Worm (Caenorhabditis elegans) whole organism, young adult: ENCODE data around the gene T02H6.10.

Source experiments
- B0336.3 ChIP-seq: fragments of 200-800 bp; sonication (Bioruptor generic); IDR thresholded peaks from 2 replicates; pipeline ENCODE4 v1.3.6; 2022; ENCODE audit warnings: missing genetic modification characterization, missing compliant biosample characterization
- F39B2.1 ChIP-seq: fragments of 200-800 bp; sonication (Bioruptor generic); IDR thresholded peaks from 2 replicates; pipeline ENCODE4 v1.3.6; 2022; ENCODE audit warnings: missing genetic modification reagents, missing genetic modification characterization, missing compliant biosample characterization
- F55B11.4 ChIP-seq: sonication (generic microtip); optimal IDR thresholded peaks from 2 replicates; lab custom pipeline; 2016; ENCODE audit warnings: missing compliant biosample characterization, missing genetic modification characterization, borderline replicate concordance; ENCODE audit not compliant: insufficient read depth
- F57A8.1 ChIP-seq: fragments of 200-800 bp; sonication (Bioruptor generic); optimal IDR thresholded peaks from 2 replicates; lab custom pipeline; 2018; ENCODE audit warnings: mild to moderate bottlenecking, missing genetic modification characterization, moderate library complexity, missing compliant biosample characterization
- F57C9.4 ChIP-seq: sonication (generic microtip); optimal IDR thresholded peaks from 2 replicates; lab custom pipeline; 2017; ENCODE audit warnings: mild to moderate bottlenecking, missing genetic modification characterization, missing compliant biosample characterization
- K11D2.4 ChIP-seq: fragments of 200-800 bp; sonication (Bioruptor generic); IDR thresholded peaks from 2 replicates; pipeline ENCODE4 v1.3.6; 2022; ENCODE audit warnings: missing genetic modification reagents, missing genetic modification characterization, missing compliant biosample characterization
- K12H6.12 ChIP-seq: fragments of 200-800 bp; sonication (Bioruptor generic); optimal IDR thresholded peaks from 2 replicates; lab custom pipeline; 2018; ENCODE audit warnings: mild to moderate bottlenecking, missing genetic modification characterization, missing compliant biosample characterization
- Y53G8AR.9 ChIP-seq: fragments of 200-800 bp; sonication (Bioruptor generic); conservative IDR thresholded peaks from 2 replicates; pipeline ENCODE4 v1.3.6; 2022; ENCODE audit warnings: missing genetic modification reagents, missing genetic modification characterization, missing compliant biosample characterization
- Y56A3A.18 ChIP-seq: fragments of 200-800 bp; sonication (Bioruptor generic); IDR thresholded peaks from 2 replicates; pipeline ENCODE4 v1.3.6; 2022; ENCODE audit warnings: missing genetic modification reagents, missing genetic modification characterization, missing compliant biosample characterization
- ZK185.1 ChIP-seq: sonication (generic microtip); optimal IDR thresholded peaks from 2 replicates; lab custom pipeline; 2016; ENCODE audit warnings: mild to moderate bottlenecking, missing genetic modification characterization, missing compliant biosample characterization; ENCODE audit not compliant: poor library complexity, severe bottlenecking
- attf-3 ChIP-seq: fragments of 200-800 bp; sonication (Bioruptor generic); conservative IDR thresholded peaks from 2 replicates; pipeline ENCODE4 v1.3.6; 2022; ENCODE audit warnings: missing genetic modification reagents, missing genetic modification characterization, missing compliant biosample characterization
- bed-2 ChIP-seq: fragments of 200-800 bp; sonication (Bioruptor generic); IDR thresholded peaks from 2 replicates; pipeline ENCODE4 v1.3.6; 2022; ENCODE audit warnings: missing genetic modification reagents, missing genetic modification characterization, missing compliant biosample characterization
- cebp-1 ChIP-seq, 2 experiments: fragments of 200-800 bp in 1 of 2; sonication (Bioruptor generic) in 1 of 2; sonication (generic microtip) in 1 of 2; IDR thresholded peaks in 1 of 2; optimal IDR thresholded peaks in 1 of 2; 2 replicates each; pipeline versions ENCODE4 v1.3.6 to Lab custom; 2017 to 2022; ENCODE audit warnings: missing compliant biosample characterization in 2 of 2, missing genetic modification characterization in 2 of 2, mild to moderate bottlenecking in 1 of 2, missing genetic modification reagents in 1 of 2, moderate library complexity in 1 of 2
- ceh-91 ChIP-seq: fragments of 200-800 bp; sonication (Bioruptor generic); IDR thresholded peaks from 2 replicates; pipeline ENCODE4 v1.3.6; 2022; ENCODE audit warnings: missing genetic modification reagents, missing genetic modification characterization, missing compliant biosample characterization
- dpl-1 ChIP-seq: fragments of 150-350 bp; optimal IDR thresholded peaks from 2 replicates; lab custom pipeline; 2014; ENCODE audit warnings: missing biosample characterization, missing genetic modification reagents, missing genetic modification characterization
- hlh-12 ChIP-seq: sonication (generic microtip); optimal IDR thresholded peaks from 2 replicates; lab custom pipeline; 2016; ENCODE audit warnings: missing genetic modification characterization, missing compliant biosample characterization
- hlh-26 ChIP-seq: fragments of 200-800 bp; sonication (Bioruptor generic); conservative IDR thresholded peaks from 2 replicates; pipeline ENCODE4 v1.3.6; 2022; ENCODE audit warnings: missing genetic modification reagents, missing genetic modification characterization, missing compliant biosample characterization
- hmg-1.2 ChIP-seq: fragments of 200-800 bp; sonication (Bioruptor generic); IDR thresholded peaks from 2 replicates; pipeline ENCODE4 v1.3.6; 2022; ENCODE audit warnings: missing genetic modification reagents, missing genetic modification characterization, missing compliant biosample characterization
- hsf-1 ChIP-seq: fragments of 200-800 bp; sonication (Bioruptor generic); IDR thresholded peaks from 2 replicates; pipeline ENCODE4 v1.3.6; 2022; ENCODE audit warnings: missing genetic modification reagents, missing genetic modification characterization, missing compliant biosample characterization
- lin-40 ChIP-seq: sonication (generic microtip); optimal IDR thresholded peaks from 2 replicates; lab custom pipeline; 2016; ENCODE audit warnings: missing genetic modification characterization, mild to moderate bottlenecking, missing compliant biosample characterization, missing genotype, missing genetic modification reagents
- lir-1 ChIP-seq: fragments of 200-800 bp; sonication (Bioruptor generic); conservative IDR thresholded peaks from 2 replicates; pipeline ENCODE4 v1.3.6; 2022; ENCODE audit warnings: missing genetic modification reagents, missing genetic modification characterization, missing compliant biosample characterization
- madf-10 ChIP-seq: sonication (generic microtip); optimal IDR thresholded peaks from 2 replicates; lab custom pipeline; 2016; ENCODE audit warnings: mild to moderate bottlenecking, missing genetic modification characterization, missing compliant biosample characterization
- madf-8 ChIP-seq: fragments of 200-800 bp; sonication (Bioruptor generic); conservative IDR thresholded peaks from 2 replicates; pipeline ENCODE4 v1.3.6; 2022; ENCODE audit warnings: missing genetic modification reagents, missing genetic modification characterization, missing compliant biosample characterization
- mcd-1 ChIP-seq: fragments of 200-800 bp; sonication (Bioruptor generic); IDR thresholded peaks from 2 replicates; pipeline ENCODE4 v1.3.6; 2022; ENCODE audit warnings: missing genetic modification reagents, missing genetic modification characterization, missing compliant biosample characterization
- pha-4 ChIP-seq: fragments of 150-350 bp; sonication (generic microtip); optimal IDR thresholded peaks from 2 replicates; lab custom pipeline; 2014; ENCODE audit warnings: missing biosample characterization, missing genetic modification reagents, missing genetic modification characterization
- somi-1 ChIP-seq: fragments of 200-800 bp; sonication (Bioruptor generic); optimal IDR thresholded peaks from 2 replicates; lab custom pipeline; 2018; ENCODE audit warnings: mild to moderate bottlenecking, missing genetic modification characterization, missing compliant biosample characterization
- sptf-2 ChIP-seq: fragments of 200-800 bp; sonication (Bioruptor generic); optimal IDR thresholded peaks from 2 replicates; lab custom pipeline; 2018; ENCODE audit warnings: mild to moderate bottlenecking, missing genetic modification characterization, missing compliant biosample characterization
- tlf-1 ChIP-seq: fragments of 200-800 bp; sonication (Bioruptor generic); optimal IDR thresholded peaks from 2 replicates; lab custom pipeline; 2018; ENCODE audit warnings: mild to moderate bottlenecking, missing genetic modification characterization, missing compliant biosample characterization
- zfh-2 ChIP-seq: fragments of 200-800 bp; sonication (Bioruptor generic); conservative IDR thresholded peaks from 2 replicates; pipeline ENCODE4 v1.3.6; 2022; ENCODE audit warnings: missing genetic modification reagents, missing genetic modification characterization, missing compliant biosample characterization
- ztf-18 ChIP-seq: sonication (generic microtip); optimal IDR thresholded peaks from 2 replicates; lab custom pipeline; 2016; ENCODE audit warnings: missing genotype, mild to moderate bottlenecking, missing genetic modification characterization, missing compliant biosample characterization
- ztf-3 ChIP-seq: fragments of 200-800 bp; sonication (Bioruptor generic); optimal IDR thresholded peaks from 2 replicates; lab custom pipeline; 2018; ENCODE audit warnings: mild to moderate bottlenecking, missing genetic modification characterization, missing compliant biosample characterization

Gene T02H6.10

DNA sequence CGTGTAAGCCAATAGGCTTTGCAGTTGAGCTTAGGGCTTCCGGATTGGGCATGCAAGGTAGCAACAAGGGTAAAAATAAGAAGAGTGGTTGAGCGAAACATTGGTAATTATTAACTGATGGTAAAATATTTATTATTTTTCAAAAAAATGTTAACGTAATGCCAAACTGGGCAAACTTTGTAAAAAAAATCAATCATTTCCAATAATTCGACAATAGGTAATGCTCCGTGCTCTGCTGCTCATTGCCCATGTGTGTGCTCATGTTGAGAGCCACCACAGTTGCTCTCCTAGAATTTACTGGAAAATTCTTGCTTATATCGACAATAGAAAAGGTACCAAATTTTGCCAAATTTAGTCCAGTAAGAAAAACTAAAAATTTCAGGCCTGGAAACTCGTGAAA, at the start of gene T02H6.10, which contains the start of gene T02H6.8:
Gene T02H6.10, minus strand, starts transcription at position 101 of the 400 bp plus-strand sequence.
Gene T02H6.8, plus strand, starts transcription at position 221 of the 400 bp plus-strand sequence.
- TF ChIP-seq bed-2 (GFP tag; lab: Robert Waterston, UW) (no peak), tlf-1 (GFP tag; lab: Kevin White, UChicago) (no peak), F57A8.1 (GFP tag; lab: Kevin White, UChicago) (no peak), K11D2.4 (GFP tag; lab: Robert Waterston, UW) (no peak), F39B2.1 (GFP tag; lab: Robert Waterston, UW) (no peak), hlh-26 (no peak), madf-10 (tag; lab: Kevin White, UChicago) (no peak), attf-3 (GFP tag; lab: Robert Waterston, UW) (no peak), B0336.3 (GFP tag; lab: Robert Waterston, UW) (no peak), mcd-1 (GFP tag; lab: Robert Waterston, UW) (no peak), Y53G8AR.9 (GFP tag; lab: Robert Waterston, UW) (no peak), Y56A3A.18 (GFP tag; lab: Robert Waterston, UW) (no peak), hlh-12 (no peak), ceh-91 (GFP tag; lab: Robert Waterston, UW) (no peak), ztf-3 (GFP tag; lab: Kevin White, UChicago) (no peak), lir-1 (no peak), hsf-1 (GFP tag; lab: Robert Waterston, UW) (no peak), zfh-2 (GFP tag; lab: Robert Waterston, UW) (no peak), ZK185.1 (tag; lab: Kevin White, UChicago) (no peak)
- TF ChIP-seq, all 124 proteins: peak for 0

ce11 chrII:729931-730330, 49.4 kb upstream of the T02H6.10 start:
- peak; percentile 53 for TF ChIP-seq mcd-1 (GFP tag; lab: Robert Waterston, UW)
- TF ChIP-seq ztf-18 = peak; percentile 32
- TF ChIP-seq hmg-1.2 (GFP tag; lab: Robert Waterston, UW) = peak; percentile 78
- TF ChIP-seq dpl-1 = no peak
- TF ChIP-seq madf-8 = no peak
- no peak for TF ChIP-seq K12H6.12 (tag; lab: Kevin White, UChicago)

ce11 chrII:724004-724403, 43.5 kb upstream of the T02H6.10 start:
- TF ChIP-seq B0336.3 (GFP tag; lab: Robert Waterston, UW) = 0 out of 2 replicates have a peak, but pooled peaks have one; percentile 12
- no peak for TF ChIP-seq lin-40

ce11 chrII:723488-723887, 43.0 kb upstream of the T02H6.10 start, which contains the start of gene rfip-2:
Gene rfip-2 (plus strand): TSS chrII:723788.
- no peak for TF ChIP-seq madf-10 (tag; lab: Kevin White, UChicago)
- no peak for TF ChIP-seq sptf-2 (GFP tag; lab: Kevin White, UChicago)
- TF ChIP-seq pha-4 (tag; lab: Kevin White, UChicago) = no peak
- no peak for TF ChIP-seq K11D2.4 (GFP tag; lab: Robert Waterston, UW)
- TF ChIP-seq F57C9.4 (tag; lab: Kevin White, UChicago) = no peak
- no peak for TF ChIP-seq somi-1 (GFP tag; lab: Kevin White, UChicago)

ce11 chrII:721931-722330, 41.4 kb upstream of the T02H6.10 start:
- TF ChIP-seq cebp-1 (GFP tag; IDR thresholded peaks at IDR 0.05; lab: Robert Waterston, UW) = no peak
- peak; percentile 19 for TF ChIP-seq cebp-1 (tag; optimal IDR thresholded peaks at IDR 0.05; lab: Kevin White, UChicago)
- no peak for TF ChIP-seq F55B11.4 (tag; lab: Kevin White, UChicago)
